Fruit fly (Drosophila melanogaster) whole organism, adult: ENCODE data around the gene Gr10a.
A peak's percentile ranks its signal among the peaks of the same experiment; 100 is the strongest.

ENCODE experiments used
- CG11617 ChIP-seq: fragments of 200-800 bp; sonication (Bioruptor generic); optimal IDR thresholded peaks from 2 replicates; lab custom pipeline; 2017; ENCODE audit warnings: mild to moderate bottlenecking, missing biosample characterization, missing genetic modification reagents, missing genetic modification characterization
- CG12768 ChIP-seq: fragments of 200-800 bp; sonication (Bioruptor generic); optimal IDR thresholded peaks from 2 replicates; lab custom pipeline; 2017; ENCODE audit warnings: missing biosample characterization, missing genetic modification characterization, mild to moderate bottlenecking, moderate library complexity, missing genetic modification reagents
- CG14711 ChIP-seq: fragments of 200-800 bp; sonication (Bioruptor generic); optimal IDR thresholded peaks from 2 replicates; lab custom pipeline; 2018; ENCODE audit warnings: missing biosample characterization, mild to moderate bottlenecking, missing genetic modification characterization, moderate library complexity
- CG1620 ChIP-seq: fragments of 200-800 bp; sonication (Bioruptor generic); optimal IDR thresholded peaks from 2 replicates; lab custom pipeline; 2016; ENCODE audit warnings: missing biosample characterization, missing genetic modification characterization
- CG33017 ChIP-seq: fragments of 200-800 bp; sonication (Bioruptor generic); optimal IDR thresholded peaks from 2 replicates; lab custom pipeline; 2018; ENCODE audit warnings: missing biosample characterization, mild to moderate bottlenecking, missing genetic modification characterization, moderate library complexity
- CG5204 ChIP-seq: fragments of 200-800 bp; sonication (Bioruptor generic); optimal IDR thresholded peaks from 2 replicates; lab custom pipeline; 2016; ENCODE audit warnings: missing biosample characterization, missing genetic modification characterization
- CG7045 ChIP-seq: fragments of 200-800 bp; sonication (Bioruptor generic); optimal IDR thresholded peaks from 2 replicates; lab custom pipeline; 2017; ENCODE audit warnings: missing biosample characterization, mild to moderate bottlenecking, missing genetic modification characterization
- CG7101 ChIP-seq: fragments of 200-800 bp; sonication (Bioruptor generic); optimal IDR thresholded peaks from 2 replicates; lab custom pipeline; 2018; ENCODE audit warnings: missing biosample characterization, mild to moderate bottlenecking, missing genetic modification characterization, moderate library complexity
- Clk ChIP-seq: fragments of 200-800 bp; sonication (Bioruptor generic); optimal IDR thresholded peaks from 2 replicates; lab custom pipeline; 2017; ENCODE audit warnings: missing biosample characterization, missing genetic modification characterization
- Crg-1 ChIP-seq: fragments of 200-800 bp; sonication (Bioruptor generic); optimal IDR thresholded peaks from 2 replicates; lab custom pipeline; 2016; ENCODE audit warnings: missing biosample characterization, missing genetic modification characterization
- Hr96 ChIP-seq: fragments of 200-800 bp; sonication (Bioruptor generic); optimal IDR thresholded peaks from 2 replicates; lab custom pipeline; 2016; ENCODE audit warnings: missing biosample characterization, missing genetic modification characterization
- Mnt ChIP-seq: fragments of 200-800 bp; sonication (Bioruptor generic); optimal IDR thresholded peaks from 2 replicates; lab custom pipeline; 2016; ENCODE audit warnings: missing biosample characterization, mild to moderate bottlenecking, missing genetic modification characterization
- bab1 ChIP-seq: fragments of 200-800 bp; sonication (Bioruptor generic); optimal IDR thresholded peaks from 3 replicates; lab custom pipeline; 2019; ENCODE audit warnings: missing biosample characterization, mild to moderate bottlenecking, missing genetic modification characterization, moderate library complexity
- cic ChIP-seq: fragments of 200-800 bp; sonication (Bioruptor generic); optimal IDR thresholded peaks from 2 replicates; lab custom pipeline; 2017; ENCODE audit warnings: missing biosample characterization, mild to moderate bottlenecking, missing genetic modification characterization, moderate library complexity
- cnc ChIP-seq, 2 experiments: fragments of >200 bp; optimal IDR thresholded peaks; 2 replicates each; lab custom pipeline; 2017
- kay ChIP-seq: fragments of 200-800 bp; sonication (Bioruptor generic); peaks from one replicate; lab custom pipeline; 2016; ENCODE audit warnings: missing biosample characterization, missing genetic modification characterization, borderline replicate concordance
- ovo ChIP-seq: fragments of 200-800 bp; sonication (Bioruptor generic); optimal IDR thresholded peaks from 2 replicates; lab custom pipeline; 2016; ENCODE audit warnings: missing biosample characterization, missing genetic modification characterization
- pad ChIP-seq: fragments of 200-800 bp; sonication (Bioruptor generic); optimal IDR thresholded peaks from 3 replicates; lab custom pipeline; 2017; ENCODE audit warnings: missing biosample characterization, missing genetic modification characterization, mild to moderate bottlenecking, moderate library complexity, missing genetic modification reagents
- tj ChIP-seq: fragments of 200-800 bp; sonication (Bioruptor generic); optimal IDR thresholded peaks from 3 replicates; lab custom pipeline; 2017; ENCODE audit warnings: missing biosample characterization, mild to moderate bottlenecking, missing genetic modification characterization, moderate library complexity
- toe ChIP-seq: fragments of 200-800 bp; sonication (Bioruptor generic); optimal IDR thresholded peaks from 2 replicates; lab custom pipeline; 2016; ENCODE audit warnings: missing biosample characterization, missing genetic modification characterization

The Gr10a gene

DNA sequence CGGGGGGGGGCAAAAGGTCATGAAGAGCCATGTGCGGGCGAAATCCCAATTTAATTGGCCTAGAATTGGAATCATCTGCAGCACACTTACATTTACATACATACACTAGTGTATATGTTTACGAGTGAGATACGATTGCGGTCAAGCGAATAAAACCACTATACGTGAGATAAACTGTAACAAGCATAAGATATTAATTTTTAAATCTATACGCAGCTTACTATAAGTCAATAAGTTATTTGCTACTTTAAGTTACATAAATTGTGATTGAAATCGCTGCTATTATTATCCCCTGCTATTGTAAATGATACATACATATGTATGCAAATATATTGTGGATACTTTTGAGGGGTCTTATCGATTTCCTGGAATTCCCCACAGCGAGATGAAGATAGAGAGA, 38.1 kb downstream of the Gr10a start:
- no peak for TF ChIP-seq CG7045 (GFP tag; lab: Kevin White, UChicago)
- peak; percentile 60 for TF ChIP-seq CG14711 (tag; lab: Kevin White, UChicago)
- no peak for TF ChIP-seq toe (GFP tag; lab: Kevin White, UChicago)
- peak; percentile 28 for TF ChIP-seq CG33017 (tag; lab: Kevin White, UChicago)
- TF ChIP-seq pad: peak; percentile 28
- TF ChIP-seq bab1 (GFP tag; lab: Kevin White, UChicago): peak; percentile 12
- no peak for TF ChIP-seq Mnt (GFP tag; lab: Kevin White, UChicago)
- no peak for TF ChIP-seq CG12768 (GFP tag; lab: Kevin White, UChicago)
- TF ChIP-seq Hr96 (GFP tag; lab: Kevin White, UChicago): no peak
- TF ChIP-seq Crg-1: no peak
- peak; percentile 39 for TF ChIP-seq CG1620
- no peak for TF ChIP-seq kay
- TF ChIP-seq CG7101 (tag; lab: Kevin White, UChicago): peak; percentile 72
- TF ChIP-seq ovo (GFP tag; lab: Kevin White, UChicago): no peak
- TF ChIP-seq cic (GFP tag; lab: Kevin White, UChicago): no peak

DNA sequence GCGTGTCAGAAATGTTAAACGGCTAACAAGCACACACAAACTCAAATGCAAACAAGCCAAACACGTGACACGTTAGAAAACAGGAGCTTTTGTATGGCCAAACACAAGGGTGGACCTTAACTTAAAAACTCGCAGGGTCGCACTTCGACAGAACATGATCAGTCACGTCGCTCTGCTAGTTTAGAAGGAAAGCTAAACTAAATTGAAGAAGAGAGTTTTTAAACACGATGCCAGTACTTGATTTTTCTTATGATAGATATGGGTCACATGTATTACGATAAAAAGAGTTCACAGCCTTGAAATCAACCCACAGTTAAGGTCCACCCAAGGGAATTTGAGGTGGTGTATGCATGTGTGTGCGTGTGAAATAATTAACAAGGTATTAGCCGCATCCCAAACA, 38.8 kb downstream of the Gr10a start:
- peak; percentile 72 for TF ChIP-seq CG7101 (tag; lab: Kevin White, UChicago)
- TF ChIP-seq CG33017 (tag; lab: Kevin White, UChicago): peak; percentile 41
- peak; percentile 9 for TF ChIP-seq Hr96 (GFP tag; lab: Kevin White, UChicago)
- peak; percentile 15 for TF ChIP-seq CG5204 (GFP tag; lab: Kevin White, UChicago)
- TF ChIP-seq Crg-1: no peak
- TF ChIP-seq CG7045 (GFP tag; lab: Kevin White, UChicago): peak; percentile 11
- no peak for TF ChIP-seq kay
- no peak for TF ChIP-seq ovo (GFP tag; lab: Kevin White, UChicago)
- no peak for TF ChIP-seq CG1620
- TF ChIP-seq CG14711 (tag; lab: Kevin White, UChicago): no peak

DNA sequence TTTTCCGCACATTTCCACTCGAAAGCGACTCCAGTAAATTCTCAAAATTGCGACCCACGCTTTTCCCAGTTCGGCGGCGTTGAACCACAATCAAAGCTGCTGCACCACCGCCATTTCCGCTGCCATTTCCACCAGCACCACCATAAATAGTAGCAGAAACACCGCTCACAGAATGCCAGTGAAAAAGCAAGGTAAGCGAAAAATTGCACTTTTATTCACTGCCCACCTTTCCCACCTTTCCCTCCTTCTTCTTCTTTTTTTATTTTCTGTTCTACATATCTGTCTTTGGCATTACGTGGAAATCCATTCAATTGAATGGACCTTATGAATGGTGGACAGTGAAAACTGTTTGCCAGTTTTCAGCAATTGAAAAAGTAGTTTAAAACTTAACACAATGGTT, 42.9 kb downstream of the Gr10a start:
- peak; percentile 95 for TF ChIP-seq tj (GFP tag; lab: Kevin White, UChicago)
- no peak for TF ChIP-seq cic (GFP tag; lab: Kevin White, UChicago)

DNA sequence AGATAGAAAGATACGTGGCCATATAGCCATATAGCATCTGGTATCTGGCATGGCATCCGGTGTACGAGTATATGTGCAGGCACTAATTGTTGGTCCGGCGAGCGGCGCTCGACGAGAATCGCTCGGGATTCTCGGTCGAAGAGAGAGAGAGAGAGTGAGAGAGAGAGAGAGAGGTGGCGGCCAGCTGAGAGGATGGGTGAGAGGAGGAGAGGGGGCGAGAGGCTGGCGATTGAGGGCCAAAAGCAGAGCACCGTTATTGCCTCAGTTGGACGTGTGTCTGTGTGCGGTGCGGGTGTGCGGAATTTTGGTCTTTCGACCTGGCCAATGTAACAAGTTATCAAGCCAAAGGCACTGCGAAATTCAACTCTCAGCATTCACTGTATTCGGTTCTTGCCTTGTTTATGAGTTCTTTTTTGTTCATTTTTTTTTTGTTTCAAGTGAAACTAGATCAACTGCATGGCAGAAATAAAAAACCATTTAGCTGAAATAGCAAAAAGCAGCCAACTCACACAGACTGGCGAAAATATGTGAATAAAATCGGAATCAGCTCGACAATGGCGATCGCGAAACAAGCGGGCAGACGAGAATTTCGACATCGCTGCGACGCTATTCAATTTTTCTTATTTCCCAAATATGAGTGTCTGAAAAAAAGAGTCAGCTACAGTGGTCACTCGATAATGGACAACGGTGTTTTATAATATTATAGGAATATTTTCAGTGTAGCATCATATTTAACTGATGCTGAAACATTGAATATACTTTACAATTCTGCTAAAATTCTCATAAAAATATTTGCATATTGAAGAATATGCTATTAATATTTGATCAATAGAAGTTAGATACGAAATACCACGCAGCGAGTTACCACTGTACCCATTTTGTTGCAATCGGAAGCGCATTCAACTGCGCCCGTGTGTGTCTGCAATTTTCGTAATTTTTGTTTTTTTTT, 44.2 kb downstream of the Gr10a start:
- TF ChIP-seq Crg-1: peak; percentile 52
- peak; percentile 68 for TF ChIP-seq CG1620
- TF ChIP-seq ovo (GFP tag; lab: Kevin White, UChicago): no peak
- TF ChIP-seq toe (GFP tag; lab: Kevin White, UChicago): no peak
- TF ChIP-seq CG11617 (GFP tag; lab: Kevin White, UChicago): peak; percentile 55
- TF ChIP-seq cnc (optimal IDR thresholded peaks at IDR 0.05; lab: Kevin White, UChicago): no peak
- peak; percentile 98 for TF ChIP-seq tj (GFP tag; lab: Kevin White, UChicago)
- TF ChIP-seq CG33017 (tag; lab: Kevin White, UChicago): no peak
- TF ChIP-seq CG7101 (tag; lab: Kevin White, UChicago): peak; percentile 68
- TF ChIP-seq bab1 (GFP tag; lab: Kevin White, UChicago): peak; percentile 95
- no peak for TF ChIP-seq Hr96 (GFP tag; lab: Kevin White, UChicago)
- no peak for TF ChIP-seq CG12768 (GFP tag; lab: Kevin White, UChicago)
- no peak for TF ChIP-seq Clk (GFP tag; lab: Kevin White, UChicago)
- peak; percentile 29 for TF ChIP-seq Mnt (GFP tag; lab: Kevin White, UChicago)
- TF ChIP-seq CG7045 (GFP tag; lab: Kevin White, UChicago): no peak
- TF ChIP-seq pad: peak; percentile 53
- no peak for TF ChIP-seq cic (GFP tag; lab: Kevin White, UChicago)
- no peak for TF ChIP-seq kay
- no peak for TF ChIP-seq CG5204 (GFP tag; lab: Kevin White, UChicago)
- peak; percentile 58 for TF ChIP-seq CG14711 (tag; lab: Kevin White, UChicago)

DNA sequence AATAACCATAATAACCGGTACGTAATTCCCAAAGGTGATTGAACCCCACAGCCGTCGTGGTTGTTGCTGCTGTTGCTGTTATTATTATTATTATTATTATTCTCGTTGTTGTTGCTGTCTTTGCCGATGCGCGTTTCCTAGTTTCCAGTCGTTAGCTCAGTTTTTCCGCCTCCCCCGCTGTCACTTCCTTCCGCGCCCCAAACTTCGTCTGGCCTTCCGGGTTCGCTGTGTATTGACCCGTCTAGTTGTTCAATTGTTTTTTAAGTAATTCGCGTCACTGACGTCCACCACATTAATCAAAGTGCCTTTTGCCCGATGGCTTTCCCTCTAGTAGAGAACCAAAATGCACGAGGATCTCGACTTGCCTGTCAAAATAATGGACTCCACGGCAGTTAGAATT, 45.6 kb downstream of the Gr10a start:
- TF ChIP-seq Crg-1 (no peak), CG5204 (GFP tag; lab: Kevin White, UChicago) (no peak)

DNA sequence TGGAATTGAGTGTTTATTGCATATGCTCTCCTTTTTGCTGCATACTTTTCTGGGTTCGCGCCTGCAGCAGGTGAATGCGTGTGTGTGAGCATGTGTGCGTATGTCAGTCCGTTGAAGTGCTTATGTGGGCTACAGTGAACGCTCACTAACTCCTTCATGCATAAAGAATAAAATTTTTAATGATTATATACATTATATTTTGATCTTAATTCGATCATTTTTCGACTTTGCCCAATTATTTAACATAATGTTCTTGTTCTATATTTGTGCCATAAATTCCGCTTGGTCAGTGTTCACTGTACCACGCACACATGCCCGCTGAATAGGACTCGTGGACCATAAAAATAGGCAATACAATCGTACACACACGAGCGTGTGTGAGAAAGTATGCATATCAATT, 46.4 kb downstream of the Gr10a start:
- no peak for TF ChIP-seq Mnt (GFP tag; lab: Kevin White, UChicago)
- peak; percentile 22 for TF ChIP-seq CG7045 (GFP tag; lab: Kevin White, UChicago)
- peak; percentile 33 for TF ChIP-seq CG33017 (tag; lab: Kevin White, UChicago)
- peak; percentile 11 for TF ChIP-seq CG7101 (tag; lab: Kevin White, UChicago)

DNA sequence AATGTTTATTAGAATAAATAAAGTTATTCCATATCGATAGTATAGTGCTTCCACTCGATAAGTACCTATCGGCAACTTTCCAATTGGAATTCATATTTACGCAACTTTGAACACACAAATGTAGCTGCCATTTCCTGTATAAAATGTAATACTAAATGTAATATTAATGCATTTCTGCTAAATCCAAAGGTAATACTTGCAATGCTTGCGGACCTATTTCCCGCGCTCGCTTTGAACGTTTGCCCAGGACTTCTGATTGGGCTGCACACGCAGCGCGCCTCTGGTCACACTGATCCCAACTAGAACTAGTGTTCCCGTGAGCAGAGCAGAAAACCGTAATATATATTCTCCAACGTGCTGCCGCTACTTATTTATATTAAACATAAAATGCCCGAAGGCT, 47.8 kb downstream of the Gr10a start, which contains the start of gene dlg1:
dlg1 (plus strand) TSS at position 292 of the 400 bp plus-strand sequence.
- no peak for TF ChIP-seq ovo (GFP tag; lab: Kevin White, UChicago)
- TF ChIP-seq bab1 (GFP tag; lab: Kevin White, UChicago): peak; percentile 51
